Fruit fly (Drosophila melanogaster) whole organism, wandering third instar larva: Measurements from ENCODE around the gene CG12289.

Experiments used
- Abd-B ChIP-seq: fragments of >200 bp; optimal IDR thresholded peaks from 2 replicates; lab custom pipeline; 2017; ENCODE audit warnings: missing biosample characterization, missing genetic modification characterization
- CG32264 ChIP-seq: fragments of 200-800 bp; sonication (Bioruptor generic); optimal IDR thresholded peaks from 2 replicates; lab custom pipeline; 2016; ENCODE audit warnings: missing biosample characterization, missing genetic modification characterization
- CG9705 ChIP-seq: fragments of 200-800 bp; sonication (Bioruptor generic); optimal IDR thresholded peaks from 2 replicates; lab custom pipeline; 2018; ENCODE audit warnings: missing biosample characterization, mild to moderate bottlenecking, missing genetic modification characterization
- CrebA ChIP-seq: fragments of 200-800 bp; sonication (Bioruptor generic); optimal IDR thresholded peaks from 2 replicates; lab custom pipeline; 2016; ENCODE audit warnings: missing biosample characterization, mild to moderate bottlenecking, missing genetic modification characterization, borderline replicate concordance
- Dfd ChIP-seq: fragments of >200 bp; optimal IDR thresholded peaks from 2 replicates; lab custom pipeline; 2017; ENCODE audit warnings: missing biosample characterization, missing genetic modification characterization
- Dif ChIP-seq: fragments of 200-275, 200-300 bp; sonication (Bioruptor generic); optimal IDR thresholded peaks from 2 replicates; lab custom pipeline; 2018; ENCODE audit warnings: missing biosample characterization, missing genetic modification characterization; ENCODE audit not compliant: partially characterized antibody
- GATAd ChIP-seq: sonication (Bioruptor generic); optimal IDR thresholded peaks from 2 replicates; lab custom pipeline; 2016; ENCODE audit warnings: missing biosample characterization, missing genetic modification characterization
- HLH106 ChIP-seq: fragments of 200-800 bp; optimal IDR thresholded peaks from 3 replicates; lab custom pipeline; 2019; ENCODE audit warnings: missing biosample characterization, mild to moderate bottlenecking, missing genetic modification characterization, moderate library complexity
- Hnf4 ChIP-seq: fragments of 200-800 bp; sonication (Bioruptor generic); optimal IDR thresholded peaks from 2 replicates; lab custom pipeline; 2016; ENCODE audit warnings: missing biosample characterization, mild to moderate bottlenecking, missing genetic modification characterization
- Hr78 ChIP-seq: fragments of >200 bp; optimal IDR thresholded peaks from 2 replicates; lab custom pipeline; 2017; ENCODE audit warnings: missing biosample characterization, missing genetic modification characterization
- Jra ChIP-seq: sonication (Bioruptor generic); optimal IDR thresholded peaks from 2 replicates; lab custom pipeline; 2016; ENCODE audit warnings: missing biosample characterization, missing genetic modification characterization
- Mio ChIP-seq: sonication (Bioruptor generic); optimal IDR thresholded peaks from 2 replicates; lab custom pipeline; 2016; ENCODE audit warnings: missing biosample characterization, missing genetic modification characterization
- Myc ChIP-seq: fragments of >200 bp; optimal IDR thresholded peaks from 2 replicates; lab custom pipeline; 2017
- N ChIP-seq: fragments of >200 bp; optimal IDR thresholded peaks from 2 replicates; lab custom pipeline; 2018; ENCODE audit warnings: missing biosample characterization, missing external identifiers, missing genetic modification characterization
- OdsH ChIP-seq: fragments of 200-800 bp; sonication (Bioruptor generic); optimal IDR thresholded peaks from 2 replicates; lab custom pipeline; 2016; ENCODE audit warnings: missing biosample characterization, mild to moderate bottlenecking, missing genetic modification characterization
- Sp1 ChIP-seq: fragments of 200-800 bp; sonication (Bioruptor generic); optimal IDR thresholded peaks from 3 replicates; lab custom pipeline; 2019; ENCODE audit warnings: missing biosample characterization, mild to moderate bottlenecking, missing genetic modification characterization, moderate library complexity
- Vsx2 ChIP-seq: fragments of 200-300, 225-300 bp; sonication (Bioruptor generic); optimal IDR thresholded peaks from 2 replicates; lab custom pipeline; 2018; ENCODE audit warnings: missing biosample characterization, missing genetic modification characterization; ENCODE audit not compliant: partially characterized antibody
- br ChIP-seq: fragments of 200-800 bp; sonication (Bioruptor generic); optimal IDR thresholded peaks from 2 replicates; lab custom pipeline; 2016; ENCODE audit warnings: missing biosample characterization, missing genetic modification characterization
- brk ChIP-seq: fragments of 200-800 bp; sonication (Bioruptor generic); optimal IDR thresholded peaks from 2 replicates; lab custom pipeline; 2016; ENCODE audit warnings: missing biosample characterization, mild to moderate bottlenecking, missing genetic modification characterization
- dl ChIP-seq, 2 experiments: fragments of 175-275, 200-275 bp in 1 of 2; fragments of 200-275 bp in 1 of 2; sonication (Bioruptor generic); optimal IDR thresholded peaks; lab custom pipeline; 2018; ENCODE audit warnings: mild to moderate bottlenecking in 2 of 2, missing biosample characterization in 2 of 2, missing genetic modification characterization in 2 of 2, moderate library complexity in 2 of 2; ENCODE audit not compliant: partially characterized antibody in 2 of 2, insufficient read depth in 1 of 2
- dmrt93B ChIP-seq: fragments of 200-800 bp; sonication (Bioruptor generic); optimal IDR thresholded peaks from 2 replicates; lab custom pipeline; 2018; ENCODE audit warnings: missing biosample characterization, mild to moderate bottlenecking, missing genetic modification characterization
- dsf ChIP-seq: sonication (Bioruptor generic); optimal IDR thresholded peaks from 2 replicates; lab custom pipeline; 2016; ENCODE audit warnings: missing biosample characterization, missing genetic modification characterization, borderline replicate concordance
- foxo ChIP-seq, 2 experiments: fragments of 200-800 bp; sonication (Bioruptor generic); optimal IDR thresholded peaks; 2 replicates in 1 of 2; 3 replicates in 1 of 2; lab custom pipeline; 2016 to 2017; ENCODE audit warnings: missing biosample characterization in 2 of 2, missing genetic modification characterization in 2 of 2
- fru ChIP-seq: fragments of 200-800 bp; sonication (Bioruptor generic); optimal IDR thresholded peaks from 3 replicates; lab custom pipeline; 2016; ENCODE audit warnings: missing biosample characterization, mild to moderate bottlenecking, missing genetic modification characterization
- h ChIP-seq: fragments of 200-800 bp; sonication (Bioruptor generic); optimal IDR thresholded peaks from 3 replicates; lab custom pipeline; 2016; ENCODE audit warnings: missing biosample characterization, mild to moderate bottlenecking, missing genetic modification characterization
- jim ChIP-seq: fragments of 175-275, 200-325 bp; sonication (Bioruptor generic); optimal IDR thresholded peaks from 2 replicates; lab custom pipeline; 2016; ENCODE audit warnings: missing biosample characterization, mild to moderate bottlenecking, missing genetic modification characterization
- lola ChIP-seq: fragments of >200 bp; optimal IDR thresholded peaks from 2 replicates; lab custom pipeline; 2017; ENCODE audit warnings: missing biosample characterization, missing genetic modification characterization
- pan ChIP-seq: fragments of >200 bp; optimal IDR thresholded peaks from 2 replicates; lab custom pipeline; 2017
- rgr ChIP-seq: fragments of 200-800 bp; sonication (Bioruptor generic); optimal IDR thresholded peaks from 3 replicates; lab custom pipeline; 2016; ENCODE audit warnings: missing biosample characterization, mild to moderate bottlenecking, missing genetic modification characterization
- sv ChIP-seq: fragments of 200-800 bp; sonication (Bioruptor generic); optimal IDR thresholded peaks from 3 replicates; lab custom pipeline; 2016; ENCODE audit warnings: missing biosample characterization, missing genetic modification characterization
- tai ChIP-seq: sonication (Bioruptor generic); optimal IDR thresholded peaks from 2 replicates; lab custom pipeline; 2016; ENCODE audit warnings: missing biosample characterization, missing genetic modification characterization
- usp ChIP-seq: fragments of >200 bp; optimal IDR thresholded peaks from 2 replicates; lab custom pipeline; 2017; ENCODE audit warnings: missing biosample characterization, missing genetic modification characterization
- woc ChIP-seq: sonication (Bioruptor generic); optimal IDR thresholded peaks from 2 replicates; lab custom pipeline; 2016; ENCODE audit warnings: missing biosample characterization, mild to moderate bottlenecking, missing genetic modification characterization

The CG12289 gene

dm6 chr3L:11480304-11480703 is 22.0 kb upstream of the CG12289 start:
- TF ChIP-seq Jra (GFP tag; lab: Kevin White, UChicago) (no peak), GATAd (GFP tag; lab: Kevin White, UChicago) (no peak), pan (lab: Kevin White, UChicago) (no peak), lola (no peak), brk (GFP tag; lab: Kevin White, UChicago) (no peak), br (GFP tag; lab: Kevin White, UChicago) (no peak), Myc (lab: Kevin White, UChicago) (no peak), woc (GFP tag; lab: Kevin White, UChicago) (no peak), CG9705 (GFP tag; lab: Kevin White, UChicago) (no peak), dsf (no peak), Hnf4 (GFP tag; lab: Kevin White, UChicago) (no peak), jim (no peak), CG32264 (GFP tag; lab: Kevin White, UChicago) (no peak), Sp1 (GFP tag; lab: Kevin White, UChicago) (no peak), OdsH (GFP tag; lab: Kevin White, UChicago) (no peak), usp (GFP tag; lab: Kevin White, UChicago) (no peak), rgr (GFP tag; lab: Kevin White, UChicago) (no peak)

dm6 chr3L:11474658-11475057 is 16.4 kb upstream of the CG12289 start, which contains the start of gene Vha16-2:
Vha16-2 (plus strand) TSS chr3L:11474958.
- TF ChIP-seq dsf (no peak), woc (GFP tag; lab: Kevin White, UChicago) (no peak), CG9705 (GFP tag; lab: Kevin White, UChicago) (no peak), Dif (GFP tag; lab: Kevin White, UChicago) (no peak), Sp1 (GFP tag; lab: Kevin White, UChicago) (no peak), Vsx2 (GFP tag; lab: Kevin White, UChicago) (no peak), usp (GFP tag; lab: Kevin White, UChicago) (no peak), br (GFP tag; lab: Kevin White, UChicago) (no peak), CrebA (GFP tag; lab: Kevin White, UChicago) (no peak), tai (no peak), GATAd (GFP tag; lab: Kevin White, UChicago) (no peak), dl (GFP tag; optimal IDR thresholded peaks at IDR 0.05; lab: Kevin White, UChicago; ENCODE audit: insufficient read depth in 1 of 2, partially characterized antibody in 2 of 2) (no peak), h (GFP tag; lab: Kevin White, UChicago) (no peak), lola (no peak), rgr (GFP tag; lab: Kevin White, UChicago) (no peak), Hnf4 (GFP tag; lab: Kevin White, UChicago) (no peak), brk (GFP tag; lab: Kevin White, UChicago) (no peak), OdsH (GFP tag; lab: Kevin White, UChicago) (no peak)

dm6 chr3L:11472991-11473390 is 14.7 kb upstream of the CG12289 start, which contains the start of gene Vha16-3:
Vha16-3 (plus strand) TSS chr3L:11473291.
- TF ChIP-seq Vsx2 (GFP tag; lab: Kevin White, UChicago) (no peak), dl (GFP tag; optimal IDR thresholded peaks at IDR 0.05; lab: Kevin White, UChicago; ENCODE audit: insufficient read depth in 1 of 2, partially characterized antibody in 2 of 2) (no peak), N (GFP tag; lab: Kevin White, UChicago) (no peak), fru (no peak), Myc (lab: Kevin White, UChicago) (no peak), Jra (GFP tag; lab: Kevin White, UChicago) (no peak), Hr78 (GFP tag; lab: Kevin White, UChicago) (no peak), tai (no peak), h (GFP tag; lab: Kevin White, UChicago) (no peak), foxo (GFP tag; optimal IDR thresholded peaks at IDR 0.05; lab: Kevin White, UChicago) (no peak), Dfd (GFP tag; lab: Kevin White, UChicago) (no peak), Mio (GFP tag; lab: Kevin White, UChicago) (no peak), HLH106 (tag; lab: Kevin White, UChicago) (no peak), Dif (GFP tag; lab: Kevin White, UChicago) (no peak), dmrt93B (GFP tag; lab: Kevin White, UChicago) (no peak), pan (lab: Kevin White, UChicago) (no peak), sv (GFP tag; lab: Kevin White, UChicago) (no peak)
- TF ChIP-seq, all 38 proteins: peak for 0

- TF ChIP-seq CrebA (GFP tag; lab: Kevin White, UChicago): no peak
- no peak for TF ChIP-seq tai
- TF ChIP-seq CG32264 (GFP tag; lab: Kevin White, UChicago): no peak
- no peak for TF ChIP-seq br (GFP tag; lab: Kevin White, UChicago)
- no peak for TF ChIP-seq usp (GFP tag; lab: Kevin White, UChicago)
- no peak for TF ChIP-seq Sp1 (GFP tag; lab: Kevin White, UChicago)
- no peak for TF ChIP-seq Abd-B (GFP tag; lab: Kevin White, UChicago)
- TF ChIP-seq jim: no peak
- no peak for TF ChIP-seq dsf
Measured at dm6 chr3L:11472388-11472787, 14.1 kb upstream of the CG12289 start.
